Fruit fly (Drosophila melanogaster): Measurements from ENCODE around the gene toc.

DNA sequence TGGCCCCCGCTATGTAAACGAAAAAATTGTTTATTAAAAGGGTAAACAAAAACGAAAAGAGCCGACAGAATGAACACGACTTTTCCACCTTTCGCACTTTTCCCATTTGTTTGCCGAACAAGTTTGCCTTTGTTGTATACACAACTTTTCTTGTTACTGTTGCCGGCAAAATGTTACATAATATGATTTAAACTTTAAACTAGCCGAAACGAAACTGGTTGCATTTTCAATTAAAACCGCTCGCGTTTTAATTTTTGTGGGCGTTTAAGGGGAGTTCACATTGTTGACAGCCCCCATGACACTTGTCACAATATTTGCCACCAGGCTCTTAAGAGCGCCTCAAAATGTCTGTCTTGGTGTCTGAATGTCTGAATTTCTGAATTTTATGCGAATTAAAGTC, 23.8 kb downstream of the toc start:
- no peak for TF ChIP-seq Sin3A (optimal IDR thresholded peaks at IDR 0.05)
- no peak for TF ChIP-seq ttk (optimal IDR thresholded peaks at IDR 0.05)
- TF ChIP-seq psq (optimal IDR thresholded peaks at IDR 0.05), result no peak
- no peak for TF ChIP-seq h (optimal IDR thresholded peaks at IDR 0.05)
- no peak for TF ChIP-seq Myc (optimal IDR thresholded peaks at IDR 0.05)

Data from Kc167 (cell line).